Worm (Caenorhabditis elegans) whole organism, mixed stage, embryonic: Measurements from ENCODE around the gene C04C3.4.
A peak's percentile ranks its signal among the peaks of the same experiment; 100 is the strongest.
"Not testable (repeated sequence)": the region's sequence is repeated elsewhere in the genome, so short reads cannot be mapped to it uniquely, and the experiment has no call there.

Source experiments
- M03D4.4 ChIP-seq: sonication (generic microtip); optimal IDR thresholded peaks from 2 replicates; lab custom pipeline; 2017; ENCODE audit warnings: mild to moderate bottlenecking, missing genetic modification characterization, missing compliant biosample characterization
- bed-3 ChIP-seq: fragments of 200-800 bp; sonication (Bioruptor generic); optimal IDR thresholded peaks from 3 replicates; lab custom pipeline; 2018; ENCODE audit warnings: mild to moderate bottlenecking, missing genetic modification characterization, moderate library complexity, missing compliant biosample characterization
- blmp-1 ChIP-seq: fragments of 150-350 bp; optimal IDR thresholded peaks from 2 replicates; lab custom pipeline; 2014; ENCODE audit warnings: missing biosample characterization, missing genetic modification characterization
- ceh-39 ChIP-seq: fragments of 150-350 bp; optimal IDR thresholded peaks from 2 replicates; lab custom pipeline; 2014; ENCODE audit warnings: missing biosample characterization, missing genetic modification characterization
- ceh-43 ChIP-seq: fragments of 200-800 bp; sonication (Bioruptor generic); optimal IDR thresholded peaks from 2 replicates; lab custom pipeline; 2018; ENCODE audit warnings: mild to moderate bottlenecking, missing genetic modification characterization, moderate library complexity, missing compliant biosample characterization
- ceh-83 ChIP-seq: fragments of 200-800 bp; sonication (Bioruptor generic); optimal IDR thresholded peaks from 2 replicates; lab custom pipeline; 2018; ENCODE audit warnings: mild to moderate bottlenecking, missing genetic modification characterization, missing compliant biosample characterization
- ces-1 ChIP-seq: fragments of 150-350 bp; optimal IDR thresholded peaks from 2 replicates; lab custom pipeline; 2014; ENCODE audit warnings: missing biosample characterization, missing genetic modification reagents, missing genetic modification characterization
- cnd-1 ChIP-seq: fragments of 200-800 bp; sonication (Bioruptor generic); optimal IDR thresholded peaks from 2 replicates; lab custom pipeline; 2018; ENCODE audit warnings: mild to moderate bottlenecking, missing genetic modification characterization, missing compliant biosample characterization
- drap-1 ChIP-seq: fragments of 200-800 bp; sonication (Bioruptor generic); optimal IDR thresholded peaks from 3 replicates; lab custom pipeline; 2018; ENCODE audit warnings: mild to moderate bottlenecking, missing genetic modification characterization, missing compliant biosample characterization
- elt-1 ChIP-seq: sonication (generic microtip); optimal IDR thresholded peaks from 2 replicates; lab custom pipeline; 2017; ENCODE audit warnings: missing genetic modification characterization, mild to moderate bottlenecking, missing compliant biosample characterization, antibody characterized with exemption, moderate library complexity, borderline replicate concordance; ENCODE audit not compliant: insufficient read depth
- elt-3 ChIP-seq: fragments of 150-350 bp; optimal IDR thresholded peaks from 2 replicates; lab custom pipeline; 2014; ENCODE audit warnings: missing biosample characterization, missing genetic modification characterization
- flh-1 ChIP-seq: fragments of 200-800 bp; sonication (Bioruptor generic); optimal IDR thresholded peaks from 2 replicates; lab custom pipeline; 2018; ENCODE audit warnings: mild to moderate bottlenecking, missing genetic modification characterization, moderate library complexity, missing compliant biosample characterization
- ham-2 ChIP-seq: fragments of 200-800 bp; sonication (Bioruptor generic); optimal IDR thresholded peaks from 2 replicates; lab custom pipeline; 2018; ENCODE audit warnings: mild to moderate bottlenecking, missing genetic modification characterization, missing compliant biosample characterization
- hlh-1 ChIP-seq: fragments of 150-350 bp; optimal IDR thresholded peaks from 2 replicates; lab custom pipeline; 2014; ENCODE audit warnings: missing biosample characterization, missing genetic modification reagents, missing genetic modification characterization
- lin-13 ChIP-seq: fragments of 150-350 bp; optimal IDR thresholded peaks from 2 replicates; lab custom pipeline; 2014; ENCODE audit warnings: missing biosample characterization, missing genetic modification characterization
- lsy-2 ChIP-seq: fragments of 150-350 bp; optimal IDR thresholded peaks from 2 replicates; lab custom pipeline; 2014; ENCODE audit warnings: missing biosample characterization, missing genetic modification characterization
- mab-5 ChIP-seq: fragments of 150-350 bp; optimal IDR thresholded peaks from 2 replicates; lab custom pipeline; 2014; ENCODE audit warnings: missing biosample characterization, missing genetic modification characterization
- mep-1 ChIP-seq: fragments of 150-350 bp; optimal IDR thresholded peaks from 2 replicates; lab custom pipeline; 2017; ENCODE audit warnings: missing biosample characterization, missing genetic modification reagents, missing genetic modification characterization, inconsistent platforms
- mls-2 ChIP-seq: sonication (generic microtip); optimal IDR thresholded peaks from 2 replicates; lab custom pipeline; 2016; ENCODE audit warnings: mild to moderate bottlenecking, missing genetic modification characterization, moderate library complexity, missing compliant biosample characterization
- nhr-12 ChIP-seq: fragments of 150-350 bp; optimal IDR thresholded peaks from 2 replicates; lab custom pipeline; 2014; ENCODE audit warnings: missing biosample characterization, missing genetic modification characterization
- nhr-2 ChIP-seq: fragments of 150-350 bp; optimal IDR thresholded peaks from 2 replicates; lab custom pipeline; 2014; ENCODE audit warnings: missing biosample characterization, missing genetic modification characterization
- nhr-237 ChIP-seq: fragments of 150-350 bp; optimal IDR thresholded peaks from 2 replicates; lab custom pipeline; 2014; ENCODE audit warnings: missing biosample characterization, missing genetic modification characterization
- nhr-28 ChIP-seq: fragments of 150-350 bp; optimal IDR thresholded peaks from 2 replicates; lab custom pipeline; 2014; ENCODE audit warnings: missing biosample characterization, missing genetic modification characterization
- nhr-76 ChIP-seq: sonication (generic microtip); optimal IDR thresholded peaks from 2 replicates; lab custom pipeline; 2017; ENCODE audit warnings: missing biosample characterization, missing genetic modification characterization
- pha-4 ChIP-seq: fragments of 150-350 bp; optimal IDR thresholded peaks from 2 replicates; lab custom pipeline; 2018; ENCODE audit warnings: missing biosample characterization, missing genetic modification reagents, missing genetic modification characterization
- sem-2 ChIP-seq: fragments of 200-800 bp; sonication (Bioruptor generic); optimal IDR thresholded peaks from 2 replicates; lab custom pipeline; 2018; ENCODE audit warnings: mild to moderate bottlenecking, missing genetic modification characterization, missing compliant biosample characterization
- snpc-4 ChIP-seq: fragments of 150-350 bp; optimal IDR thresholded peaks from 2 replicates; lab custom pipeline; 2014; ENCODE audit warnings: missing biosample characterization, missing genetic modification characterization
- sptf-1 ChIP-seq: sonication (generic microtip); optimal IDR thresholded peaks from 2 replicates; lab custom pipeline; 2017; ENCODE audit warnings: mild to moderate bottlenecking, missing genetic modification characterization, moderate library complexity, missing compliant biosample characterization
- tbx-8 ChIP-seq: fragments of 200-800 bp; sonication (Bioruptor generic); optimal IDR thresholded peaks from 2 replicates; lab custom pipeline; 2018; ENCODE audit warnings: mild to moderate bottlenecking, missing genetic modification characterization, moderate library complexity, missing compliant biosample characterization
- unc-120 ChIP-seq: sonication (generic microtip); optimal IDR thresholded peaks from 2 replicates; lab custom pipeline; 2017; ENCODE audit warnings: missing genetic modification characterization, missing compliant biosample characterization; ENCODE audit not compliant: poor library complexity, severe bottlenecking
- unc-39 ChIP-seq: fragments of 150-350 bp; optimal IDR thresholded peaks from 2 replicates; lab custom pipeline; 2014; ENCODE audit warnings: missing biosample characterization, missing genetic modification characterization
- unc-62 ChIP-seq: fragments of 150-350 bp; optimal IDR thresholded peaks from 2 replicates; lab custom pipeline; 2014; ENCODE audit warnings: missing biosample characterization, missing genetic modification reagents, missing genetic modification characterization
- zip-8 ChIP-seq: fragments of 150-350 bp; optimal IDR thresholded peaks from 2 replicates; lab custom pipeline; 2014; ENCODE audit warnings: missing biosample characterization, missing genetic modification characterization
- ztf-11 ChIP-seq: fragments of 150-350 bp; optimal IDR thresholded peaks from 2 replicates; lab custom pipeline; 2014; ENCODE audit warnings: missing biosample characterization, missing genetic modification characterization

Gene C04C3.4

ce11 chrIV:3386504-3387290 is 7.5 kb upstream of the C04C3.4 start:
- no peak for TF ChIP-seq sem-2 (GFP tag; lab: Kevin White, UChicago)
- TF ChIP-seq, all 35 proteins: peak for 0

ce11 chrIV:3389999-3390398 is 4.2 kb upstream of the C04C3.4 start, which contains the start of gene B0546.5:
TSS of gene B0546.5 (minus strand) at chrIV:3390099.
- not testable (repeated sequence) for TF ChIP-seq ces-1 (GFP tag; lab: Kevin White, UChicago); elt-3 (tag; lab: Kevin White, UChicago); tbx-8 (GFP tag; lab: Kevin White, UChicago)
- TF ChIP-seq, all 35 proteins: peak for 0; not testable (repeated sequence) for 35

ce11 chrIV:3395581-3395980 is 1.4 kb downstream of the C04C3.4 start, which contains the start of gene C04C3.14:
TSS of gene C04C3.14 (plus strand) at chrIV:3395881.
- no peak for TF ChIP-seq ceh-43 (GFP tag; lab: Kevin White, UChicago)
- TF ChIP-seq blmp-1 (tag; lab: Kevin White, UChicago) = no peak
- no peak for TF ChIP-seq sem-2 (GFP tag; lab: Kevin White, UChicago)
- no peak for TF ChIP-seq mls-2 (tag; lab: Kevin White, UChicago)
- no peak for TF ChIP-seq elt-1 (tag; lab: Kevin White, UChicago)
- TF ChIP-seq nhr-237 (tag; lab: Kevin White, UChicago) = no peak
- TF ChIP-seq nhr-12 = no peak
- TF ChIP-seq elt-3 (tag; lab: Kevin White, UChicago) = no peak
- no peak for TF ChIP-seq bed-3 (GFP tag; lab: Kevin White, UChicago)

ce11 chrIV:3398078-3398477 is 3.9 kb downstream of the C04C3.4 start:
- TF ChIP-seq elt-3 (tag; lab: Kevin White, UChicago) (no peak), tbx-8 (GFP tag; lab: Kevin White, UChicago) (no peak), bed-3 (GFP tag; lab: Kevin White, UChicago) (no peak), nhr-12 (no peak), cnd-1 (tag; lab: Kevin White, UChicago) (no peak), pha-4 (tag; lab: Kevin White, UChicago) (no peak), mls-2 (tag; lab: Kevin White, UChicago) (no peak), mab-5 (no peak), mep-1 (tag; lab: Kevin White, UChicago) (no peak), snpc-4 (tag; lab: Kevin White, UChicago) (no peak), blmp-1 (tag; lab: Kevin White, UChicago) (no peak), unc-120 (tag; lab: Kevin White, UChicago) (no peak), zip-8 (tag; lab: Kevin White, UChicago) (no peak), lsy-2 (tag; lab: Kevin White, UChicago) (no peak), lin-13 (tag; lab: Kevin White, UChicago) (no peak), ces-1 (GFP tag; lab: Kevin White, UChicago) (no peak), ztf-11 (tag; lab: Kevin White, UChicago) (no peak), nhr-28 (tag; lab: Kevin White, UChicago) (no peak), sptf-1 (no peak)

- no peak for TF ChIP-seq sem-2 (GFP tag; lab: Kevin White, UChicago)
- TF ChIP-seq unc-39 (tag; lab: Kevin White, UChicago) = no peak
- no peak for TF ChIP-seq mab-5
- TF ChIP-seq nhr-28 (tag; lab: Kevin White, UChicago) = no peak
- peak; percentile 33 for TF ChIP-seq ham-2 (GFP tag; lab: Kevin White, UChicago)
- TF ChIP-seq ceh-39 (tag; lab: Kevin White, UChicago) = no peak
- no peak for TF ChIP-seq hlh-1 (tag; lab: Kevin White, UChicago)
- TF ChIP-seq cnd-1 (tag; lab: Kevin White, UChicago) = no peak
- peak; percentile 36 for TF ChIP-seq drap-1 (GFP tag; lab: Kevin White, UChicago)
- TF ChIP-seq lsy-2 (tag; lab: Kevin White, UChicago) = peak; percentile 93
- TF ChIP-seq lin-13 (tag; lab: Kevin White, UChicago) = peak; percentile 21
- no peak for TF ChIP-seq flh-1 (GFP tag; lab: Kevin White, UChicago)
- TF ChIP-seq mls-2 (tag; lab: Kevin White, UChicago) = no peak
- TF ChIP-seq nhr-2 (tag; lab: Kevin White, UChicago) = no peak
- no peak for TF ChIP-seq blmp-1 (tag; lab: Kevin White, UChicago)
- no peak for TF ChIP-seq ztf-11 (tag; lab: Kevin White, UChicago)
- no peak for TF ChIP-seq zip-8 (tag; lab: Kevin White, UChicago)
- no peak for TF ChIP-seq bed-3 (GFP tag; lab: Kevin White, UChicago)
- peak; percentile 35 for TF ChIP-seq M03D4.4 (tag; lab: Kevin White, UChicago)
- TF ChIP-seq nhr-76 = no peak
- no peak for TF ChIP-seq tbx-8 (GFP tag; lab: Kevin White, UChicago)
- no peak for TF ChIP-seq elt-3 (tag; lab: Kevin White, UChicago)
- TF ChIP-seq nhr-12 = no peak
- no peak for TF ChIP-seq ces-1 (GFP tag; lab: Kevin White, UChicago)
- TF ChIP-seq sptf-1 = peak; percentile 49
- TF ChIP-seq unc-62 (GFP tag; lab: Kevin White, UChicago) = no peak
- TF ChIP-seq pha-4 (tag; lab: Kevin White, UChicago) = no peak
- no peak for TF ChIP-seq snpc-4 (tag; lab: Kevin White, UChicago)
- no peak for TF ChIP-seq unc-120 (tag; lab: Kevin White, UChicago)
- peak; percentile 41 for TF ChIP-seq mep-1 (tag; lab: Kevin White, UChicago)
- no peak for TF ChIP-seq ceh-83 (GFP tag; lab: Kevin White, UChicago)
Measured at ce11 chrIV:3399015-3399722, 5.0 kb downstream of the C04C3.4 start, which contains the start of the genes dyf-3 and pdhb-1. TSS of gene dyf-3 (minus strand) at chrIV:3399231. TSS of gene pdhb-1 (plus strand) at chrIV:3399672.
